Worm (Caenorhabditis elegans): ENCODE data around the gene M117.6.

M117.6 gene

ce11 chrIV:11822454-11822853 is 5.5 kb downstream of the M117.6 start (continued):
- TF ChIP-seq ztf-18 (tag; optimal IDR thresholded peaks at IDR 0.05) (no peak), F52B5.7 (tag; optimal IDR thresholded peaks at IDR 0.05) (no peak), Y67H2A.10 (GFP tag; conservative IDR thresholded peaks at IDR 0.05) (no peak; the same call in 1 of the 2 replicates), C06A6.2 (GFP tag; conservative IDR thresholded peaks at IDR 0.05) (no peak), snpc-3.4 (tag; optimal IDR thresholded peaks at IDR 0.05) (peak; percentile 64), hmg-20 (GFP tag; IDR thresholded peaks at IDR 0.05) (no peak), nfyb-1 (GFP tag; IDR thresholded peaks at IDR 0.05) (no peak), lsy-27 (tag; optimal IDR thresholded peaks at IDR 0.05; ENCODE audit: borderline replicate concordance, insufficient read depth) (no peak), him-1 (tag; optimal IDR thresholded peaks at IDR 0.05) (no peak), cebp-2 (GFP tag; IDR thresholded peaks at IDR 0.05) (no peak), attf-3 (GFP tag; conservative IDR thresholded peaks at IDR 0.05) (no peak), ceh-100 (GFP tag; IDR thresholded peaks at IDR 0.05) (peak; percentile 51; the same call in 1 of the 2 replicates), bed-1 (GFP tag; IDR thresholded peaks at IDR 0.05) (no peak), F49E8.2 (tag; optimal IDR thresholded peaks at IDR 0.05; ENCODE audit: insufficient read depth) (peak; percentile 45), F33H1.4 (GFP tag; IDR thresholded peaks at IDR 0.05) (peak; percentile 94), K12H6.12 (tag; optimal IDR thresholded peaks at IDR 0.05) (no peak), dpl-1 (GFP tag; optimal IDR thresholded peaks at IDR 0.05) (peak; percentile 94), nfya-2 (GFP tag; IDR thresholded peaks at IDR 0.05) (no peak), ztf-25 (GFP tag; IDR thresholded peaks at IDR 0.05) (peak; percentile 7; the same call in 1 of the 2 replicates), egl-44 (GFP tag; IDR thresholded peaks at IDR 0.05) (no peak)

ce11 chrIV:11821591-11822361 is 6.1 kb downstream of the M117.6 start, which contains the start of the genes par-5 and M117.3:
par-5 (minus strand) TSS chrIV:11821924.
M117.3 (plus strand) TSS chrIV:11822206.
- TF ChIP-seq hlh-12 (tag; optimal IDR thresholded peaks at IDR 0.05) (no peak), madf-8 (GFP tag; conservative IDR thresholded peaks at IDR 0.05) (no peak), cebp-2 (GFP tag; IDR thresholded peaks at IDR 0.05) (no peak), lin-40 (tag; optimal IDR thresholded peaks at IDR 0.05) (peak; percentile 69), ztf-25 (GFP tag; IDR thresholded peaks at IDR 0.05) (no peak), sdz-38 (tag; optimal IDR thresholded peaks at IDR 0.05) (no peak), snpc-1.1 (tag; optimal IDR thresholded peaks at IDR 0.05; ENCODE audit: insufficient read depth) (no peak), aptf-3 (GFP tag; IDR thresholded peaks at IDR 0.05) (no peak), ets-4 (GFP tag; optimal IDR thresholded peaks at IDR 0.05) (peak; percentile 5), snpc-4 (GFP tag; optimal IDR thresholded peaks at IDR 0.05) (no peak), snpc-4 (tag; optimal IDR thresholded peaks at IDR 0.05) (peak in 3 of 4 experiments; percentile 5 to 18 (median 15)), F33H1.4 (GFP tag; IDR thresholded peaks at IDR 0.05) (no peak; the same call in 1 of the 2 replicates), lsy-27 (tag; optimal IDR thresholded peaks at IDR 0.05; ENCODE audit: borderline replicate concordance, insufficient read depth) (no peak), unc-62 (GFP tag; optimal IDR thresholded peaks at IDR 0.05) (no peak), tlf-1 (GFP tag; optimal IDR thresholded peaks at IDR 0.05) (peak; percentile 21), ZK185.1 (tag; optimal IDR thresholded peaks at IDR 0.05; ENCODE audit: poor library complexity, severe bottlenecking) (peak; percentile 57), F10E7.11 (tag; optimal IDR thresholded peaks at IDR 0.05) (no peak), ama-1 (optimal IDR thresholded peaks at IDR 0.05) (no peak), ama-1 (GFP tag; optimal IDR thresholded peaks at IDR 0.05) (no peak), egl-18 (GFP tag; IDR thresholded peaks at IDR 0.05) (0 out of 2 replicates have a peak, but pooled peaks have one; percentile 22), C06A6.2 (GFP tag; conservative IDR thresholded peaks at IDR 0.05) (peak; percentile 60; the same call in 1 of the 2 replicates), Y53F4B.3 (GFP tag; IDR thresholded peaks at IDR 0.05) (no peak), F39B2.1 (GFP tag; IDR thresholded peaks at IDR 0.05) (no peak), snpc-1.3 (tag; optimal IDR thresholded peaks at IDR 0.05; ENCODE audit: insufficient read depth) (no peak), rpc-1 (optimal IDR thresholded peaks at IDR 0.05) (no peak), rpc-1 (tag; optimal IDR thresholded peaks at IDR 0.05) (no peak), egl-44 (GFP tag; IDR thresholded peaks at IDR 0.05) (peak; percentile 90), tbp1 (GFP tag; optimal IDR thresholded peaks at IDR 0.05) (peak; percentile 65), attf-5 (GFP tag; optimal IDR thresholded peaks at IDR 0.05) (peak; percentile 88), nhr-179 (tag; optimal IDR thresholded peaks at IDR 0.05) (no peak), ccch-3 (GFP tag; optimal IDR thresholded peaks at IDR 0.05) (no peak), K11D2.4 (GFP tag; IDR thresholded peaks at IDR 0.05) (peak; percentile 65)

Data from whole organism, young adult.